Fruit fly (Drosophila melanogaster) whole organism: ENCODE results near the gene drd.

ENCODE experiments used
- CG8478 ChIP-seq: fragments of >200 bp; optimal IDR thresholded peaks from 2 replicates; lab custom pipeline; 2018; ENCODE audit warnings: inconsistent platforms
- Dll ChIP-seq: fragments of >200 bp; optimal IDR thresholded peaks from 2 replicates; lab custom pipeline; 2017
- EcR ChIP-seq, 2 experiments: fragments of >200 bp; optimal IDR thresholded peaks; 2 replicates each; lab custom pipeline; 2017; ENCODE audit warnings: missing biosample characterization in 2 of 2, missing genetic modification characterization in 2 of 2, missing genetic modification reagents in 2 of 2
- pan ChIP-seq: fragments of >200 bp; optimal IDR thresholded peaks from 2 replicates; lab custom pipeline; 2017
- psq ChIP-seq: fragments of >200 bp; optimal IDR thresholded peaks from 2 replicates; lab custom pipeline; 2017
- usp ChIP-seq: fragments of >200 bp; optimal IDR thresholded peaks from 2 replicates; lab custom pipeline; 2017; ENCODE audit warnings: missing biosample characterization, missing genetic modification characterization, mixed read lengths

DNA sequence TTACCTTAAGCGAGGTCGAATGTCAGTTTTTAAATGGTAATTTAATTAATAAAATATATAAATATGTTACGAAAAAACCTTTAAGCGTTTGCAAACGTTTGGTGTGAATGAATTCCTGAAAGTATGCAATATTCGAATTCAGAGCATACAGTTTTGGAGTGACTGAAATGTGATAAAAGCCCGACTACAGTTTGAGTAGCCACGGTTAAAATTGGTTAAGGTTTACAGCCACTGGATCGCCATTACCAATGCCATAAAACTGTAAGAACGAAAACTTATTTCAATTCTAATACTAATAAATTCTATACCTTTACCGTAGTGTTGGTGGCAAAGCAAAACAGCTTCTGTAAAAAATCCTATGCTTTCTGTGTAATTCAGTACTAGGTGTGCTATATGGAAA, 11.7 kb downstream of the drd start:
- TF ChIP-seq usp (GFP tag; lab: Kevin White, UChicago) (no peak), Dll (lab: Kevin White, UChicago) (no peak), CG8478 (lab: Kevin White, UChicago) (no peak), psq (lab: Kevin White, UChicago) (no peak), EcR (GFP tag; optimal IDR thresholded peaks at IDR 0.05; lab: Kevin White, UChicago) (no peak), pan (lab: Kevin White, UChicago) (no peak)
